Worm (Caenorhabditis elegans) whole organism, L2 larva: ENCODE results near the gene ZC449.7.

Experiments used
- C34F6.9 ChIP-seq: fragments of 150-350 bp; optimal IDR thresholded peaks from 2 replicates; lab custom pipeline; 2014; ENCODE audit warnings: missing biosample characterization, missing genetic modification characterization
- R02D3.7 ChIP-seq: fragments of 150-350 bp; optimal IDR thresholded peaks from 2 replicates; lab custom pipeline; 2014; ENCODE audit warnings: missing biosample characterization, missing genetic modification characterization
- alr-1 ChIP-seq: fragments of 150-350 bp; optimal IDR thresholded peaks from 2 replicates; lab custom pipeline; 2014; ENCODE audit warnings: missing biosample characterization, missing genetic modification characterization
- ceh-16 ChIP-seq: fragments of 150-350 bp; optimal IDR thresholded peaks from 2 replicates; lab custom pipeline; 2014; ENCODE audit warnings: missing biosample characterization, missing genetic modification characterization
- crh-2 ChIP-seq: sonication (generic microtip); optimal IDR thresholded peaks from 2 replicates; lab custom pipeline; 2017; ENCODE audit warnings: missing biosample characterization, missing genetic modification characterization
- egl-27 ChIP-seq: sonication (generic microtip); optimal IDR thresholded peaks from 3 replicates; lab custom pipeline; 2017; ENCODE audit warnings: missing biosample characterization, missing genetic modification reagents, missing genetic modification characterization
- elt-1 ChIP-seq: fragments of 150-350 bp; optimal IDR thresholded peaks from 2 replicates; lab custom pipeline; 2014; ENCODE audit warnings: missing biosample characterization, missing genetic modification characterization
- elt-3 ChIP-seq: sonication (generic microtip); optimal IDR thresholded peaks from 2 replicates; lab custom pipeline; 2017; ENCODE audit warnings: missing biosample characterization, missing genetic modification characterization
- fos-1 ChIP-seq: fragments of 150-350 bp; optimal IDR thresholded peaks from 2 replicates; lab custom pipeline; 2014; ENCODE audit warnings: missing biosample characterization, missing genetic modification characterization
- gmeb-1 ChIP-seq: fragments of 150-350 bp; optimal IDR thresholded peaks from 2 replicates; lab custom pipeline; 2014; ENCODE audit warnings: missing biosample characterization, missing genetic modification characterization
- lin-11 ChIP-seq: fragments of 150-350 bp; sonication (generic microtip); optimal IDR thresholded peaks from 2 replicates; lab custom pipeline; 2014; ENCODE audit warnings: missing biosample characterization, missing genetic modification characterization, inconsistent platforms, mixed read lengths
- lin-13 ChIP-seq: fragments of 150-350 bp; optimal IDR thresholded peaks from 2 replicates; lab custom pipeline; 2014; ENCODE audit warnings: missing biosample characterization, missing genetic modification reagents, missing genetic modification characterization
- lin-39 ChIP-seq: fragments of 150-350 bp; optimal IDR thresholded peaks from 2 replicates; lab custom pipeline; 2014; ENCODE audit warnings: missing biosample characterization, missing genetic modification reagents, missing genetic modification characterization
- lsy-2 ChIP-seq, 2 experiments: fragments of 150-350 bp in 1 of 2; sonication (generic microtip) in 1 of 2; optimal IDR thresholded peaks; 2 replicates each; lab custom pipeline; 2014 to 2017; ENCODE audit warnings: missing biosample characterization in 2 of 2, missing genetic modification characterization in 2 of 2
- mab-5 ChIP-seq: fragments of 150-350 bp; optimal IDR thresholded peaks from 2 replicates; lab custom pipeline; 2014; ENCODE audit warnings: missing biosample characterization, missing genetic modification characterization
- nhr-12 ChIP-seq: fragments of 150-350 bp; optimal IDR thresholded peaks from 2 replicates; lab custom pipeline; 2014; ENCODE audit warnings: missing biosample characterization, missing genetic modification characterization
- nhr-129 ChIP-seq: fragments of 150-350 bp; optimal IDR thresholded peaks from 2 replicates; lab custom pipeline; 2014; ENCODE audit warnings: missing biosample characterization, missing genetic modification characterization
- nhr-23 ChIP-seq: fragments of 150-350 bp; optimal IDR thresholded peaks from 2 replicates; lab custom pipeline; 2014; ENCODE audit warnings: missing biosample characterization, missing genetic modification reagents, missing genetic modification characterization
- nhr-237 ChIP-seq: fragments of 150-350 bp; optimal IDR thresholded peaks from 2 replicates; lab custom pipeline; 2014; ENCODE audit warnings: missing biosample characterization, missing genetic modification characterization
- nhr-25 ChIP-seq: fragments of 150-350 bp; sonication (generic microtip); optimal IDR thresholded peaks from 3 replicates; lab custom pipeline; 2014; ENCODE audit warnings: missing biosample characterization, missing genetic modification characterization
- nhr-6 ChIP-seq: fragments of 150-350 bp; optimal IDR thresholded peaks from 2 replicates; lab custom pipeline; 2014; ENCODE audit warnings: missing biosample characterization, missing genetic modification characterization
- nhr-77 ChIP-seq: fragments of 150-350 bp; optimal IDR thresholded peaks from 2 replicates; lab custom pipeline; 2014; ENCODE audit warnings: missing biosample characterization, missing genetic modification characterization
- sem-4 ChIP-seq: fragments of 150-350 bp; optimal IDR thresholded peaks from 2 replicates; lab custom pipeline; 2014; ENCODE audit warnings: missing biosample characterization, missing genetic modification reagents, missing genetic modification characterization
- sma-3 ChIP-seq: sonication (generic microtip); optimal IDR thresholded peaks from 2 replicates; lab custom pipeline; 2016; ENCODE audit warnings: missing genetic modification reagents, missing genetic modification characterization, missing compliant biosample characterization
- sma-9 ChIP-seq, 2 experiments: fragments of 150-350 bp in 1 of 2; sonication (generic microtip) in 1 of 2; optimal IDR thresholded peaks; 2 replicates each; lab custom pipeline; 2014 to 2016; ENCODE audit warnings: missing genetic modification characterization in 2 of 2, mild to moderate bottlenecking in 1 of 2, missing biosample characterization in 1 of 2, missing compliant biosample characterization in 1 of 2, missing genetic modification reagents in 1 of 2, moderate library complexity in 1 of 2
- snpc-4 ChIP-seq: fragments of 150-350 bp; optimal IDR thresholded peaks from 2 replicates; lab custom pipeline; 2014; ENCODE audit warnings: missing biosample characterization, missing genetic modification characterization
- unc-55 ChIP-seq: fragments of 150-350 bp; sonication (generic microtip); optimal IDR thresholded peaks from 3 replicates; lab custom pipeline; 2014; ENCODE audit warnings: missing biosample characterization, missing genetic modification reagents, missing genetic modification characterization
- unc-62 ChIP-seq: fragments of 150-350 bp; optimal IDR thresholded peaks from 2 replicates; lab custom pipeline; 2014; ENCODE audit warnings: missing biosample characterization, missing genetic modification reagents, missing genetic modification characterization
- zag-1 ChIP-seq: fragments of 150-350 bp; optimal IDR thresholded peaks from 2 replicates; lab custom pipeline; 2014; ENCODE audit warnings: missing biosample characterization, missing genetic modification characterization
- ztf-1 ChIP-seq: fragments of 200-800 bp; sonication (Bioruptor generic); conservative IDR thresholded peaks from 2 replicates; pipeline ENCODE4 v1.3.6; 2022; ENCODE audit warnings: missing genetic modification characterization, missing compliant biosample characterization
- ztf-11 ChIP-seq: sonication (generic microtip); optimal IDR thresholded peaks from 2 replicates; lab custom pipeline; 2017; ENCODE audit warnings: missing biosample characterization, missing genetic modification characterization
- ztf-4 ChIP-seq: fragments of 150-350 bp; optimal IDR thresholded peaks from 2 replicates; lab custom pipeline; 2014; ENCODE audit warnings: missing biosample characterization, missing genetic modification characterization

ZC449.7 gene

ce11 chrX:4998875-4999274 is 15.0 kb upstream of the ZC449.7 start, which contains the start of gene set-30:
TSS of gene set-30 (plus strand) at chrX:4999270.
- TF ChIP-seq nhr-129 (peak; percentile 33), egl-27 (no peak)

ce11 chrX:5004940-5005339 is 8.9 kb upstream of the ZC449.7 start, which contains the start of gene hsd-2:
TSS of gene hsd-2 (plus strand) at chrX:5005240.
- no peak for TF ChIP-seq ztf-4 (tag; lab: Kevin White, UChicago)
- TF ChIP-seq ztf-11 (tag; lab: Kevin White, UChicago), result no peak
- no peak for TF ChIP-seq nhr-77
- no peak for TF ChIP-seq C34F6.9 (tag; lab: Kevin White, UChicago)
- no peak for TF ChIP-seq unc-55
- no peak for TF ChIP-seq lin-13 (GFP tag; lab: Kevin White, UChicago)
- no peak for TF ChIP-seq nhr-129
- TF ChIP-seq nhr-6 (tag; lab: Kevin White, UChicago), result no peak
- no peak for TF ChIP-seq ztf-1 (GFP tag; lab: Robert Waterston, UW)
- no peak for TF ChIP-seq zag-1 (tag; lab: Kevin White, UChicago)
- TF ChIP-seq lsy-2 (tag; optimal IDR thresholded peaks at IDR 0.05; lab: Kevin White, UChicago), result no peak
- no peak for TF ChIP-seq nhr-23

ce11 chrX:5006972-5007371 is 6.9 kb upstream of the ZC449.7 start:
- TF ChIP-seq fos-1 (tag; lab: Kevin White, UChicago) (peak; percentile 25), lin-11 (tag; lab: Kevin White, UChicago) (no peak)
- TF ChIP-seq, all 48 proteins: peak for 1

ce11 chrX:5009000-5009399 is 4.9 kb upstream of the ZC449.7 start, which contains the start of gene hsd-3:
TSS of gene hsd-3 (plus strand) at chrX:5009300.
- TF ChIP-seq nhr-25 (no peak), egl-27 (no peak), snpc-4 (tag; lab: Kevin White, UChicago) (no peak), nhr-12 (tag; lab: Kevin White, UChicago) (no peak), ztf-1 (GFP tag; lab: Robert Waterston, UW) (no peak)
- TF ChIP-seq, all 48 proteins: peak for 0

ce11 chrX:5015775-5016174 is 1.9 kb downstream of the ZC449.7 start, which contains the start of gene ZC449.8:
TSS of gene ZC449.8 (plus strand) at chrX:5016075.
- TF ChIP-seq nhr-129, result no peak

ce11 chrX:5017591-5017990 is 3.7 kb downstream of the ZC449.7 start, which contains the start of gene sek-3:
TSS of gene sek-3 (plus strand) at chrX:5017891.
- no peak for TF ChIP-seq alr-1 (tag; lab: Kevin White, UChicago)
- no peak for TF ChIP-seq nhr-129
- TF ChIP-seq elt-3 (tag; lab: Kevin White, UChicago), result no peak
- TF ChIP-seq unc-55, result no peak
- TF ChIP-seq nhr-237, result no peak
- TF ChIP-seq lin-13 (GFP tag; lab: Kevin White, UChicago), result no peak
- no peak for TF ChIP-seq sma-9 (GFP tag; optimal IDR thresholded peaks at IDR 0.05; lab: Kevin White, UChicago)
- TF ChIP-seq sma-9 (tag; optimal IDR thresholded peaks at IDR 0.05; lab: Kevin White, UChicago), result no peak
- no peak for TF ChIP-seq sem-4 (tag; lab: Kevin White, UChicago)
- TF ChIP-seq gmeb-1 (tag; lab: Kevin White, UChicago), result no peak
- TF ChIP-seq sma-3 (GFP tag; lab: Kevin White, UChicago), result no peak
- no peak for TF ChIP-seq ceh-16 (tag; lab: Kevin White, UChicago)
- TF ChIP-seq R02D3.7 (tag; lab: Kevin White, UChicago), result no peak
- TF ChIP-seq mab-5 (tag; lab: Kevin White, UChicago), result no peak
- TF ChIP-seq nhr-77, result no peak
- no peak for TF ChIP-seq lin-11 (tag; lab: Kevin White, UChicago)
- no peak for TF ChIP-seq unc-62 (GFP tag; lab: Kevin White, UChicago)
- no peak for TF ChIP-seq egl-27
- TF ChIP-seq ztf-1 (GFP tag; lab: Robert Waterston, UW), result no peak

ce11 chrX:5018062-5018653 is 4.3 kb downstream of the ZC449.7 start:
- peak; percentile 18 for TF ChIP-seq lin-13 (GFP tag; lab: Kevin White, UChicago)
- TF ChIP-seq gmeb-1 (tag; lab: Kevin White, UChicago), result peak; percentile 0
- TF ChIP-seq fos-1 (tag; lab: Kevin White, UChicago), result peak; percentile 70
- no peak for TF ChIP-seq nhr-12 (tag; lab: Kevin White, UChicago)
- TF ChIP-seq elt-1 (tag; lab: Kevin White, UChicago), result no peak
- peak in 1 of 2 experiments; percentile 27 for TF ChIP-seq lsy-2 (tag; optimal IDR thresholded peaks at IDR 0.05; lab: Kevin White, UChicago)
- TF ChIP-seq unc-55, result peak; percentile 75
- peak; percentile 20 for TF ChIP-seq sma-9 (GFP tag; optimal IDR thresholded peaks at IDR 0.05; lab: Kevin White, UChicago)
- no peak for TF ChIP-seq sma-9 (tag; optimal IDR thresholded peaks at IDR 0.05; lab: Kevin White, UChicago)
- TF ChIP-seq nhr-129, result peak; percentile 72
- TF ChIP-seq lin-39 (tag; lab: Kevin White, UChicago), result no peak
- peak; percentile 51 for TF ChIP-seq crh-2 (tag; lab: Kevin White, UChicago)
- peak; percentile 56 for TF ChIP-seq C34F6.9 (tag; lab: Kevin White, UChicago)
